Fruit fly (Drosophila melanogaster): ENCODE measurements around the gene CG12206.

Gene CG12206

dm6 chrX:3470467-3471079, 3.8 kb downstream of the CG12206 start:
- TF ChIP-seq sv (GFP tag; optimal IDR thresholded peaks at IDR 0.05): no peak
- no peak for TF ChIP-seq Rel (GFP tag; optimal IDR thresholded peaks at IDR 0.05)
- no peak for TF ChIP-seq Rel (tag; optimal IDR thresholded peaks at IDR 0.05)
- no peak for TF ChIP-seq CG9705 (GFP tag; optimal IDR thresholded peaks at IDR 0.05)
- TF ChIP-seq brk (GFP tag; optimal IDR thresholded peaks at IDR 0.05): no peak
- TF ChIP-seq lola (GFP tag; optimal IDR thresholded peaks at IDR 0.05): no peak
- no peak for TF ChIP-seq psq (GFP tag; optimal IDR thresholded peaks at IDR 0.05)

DNA sequence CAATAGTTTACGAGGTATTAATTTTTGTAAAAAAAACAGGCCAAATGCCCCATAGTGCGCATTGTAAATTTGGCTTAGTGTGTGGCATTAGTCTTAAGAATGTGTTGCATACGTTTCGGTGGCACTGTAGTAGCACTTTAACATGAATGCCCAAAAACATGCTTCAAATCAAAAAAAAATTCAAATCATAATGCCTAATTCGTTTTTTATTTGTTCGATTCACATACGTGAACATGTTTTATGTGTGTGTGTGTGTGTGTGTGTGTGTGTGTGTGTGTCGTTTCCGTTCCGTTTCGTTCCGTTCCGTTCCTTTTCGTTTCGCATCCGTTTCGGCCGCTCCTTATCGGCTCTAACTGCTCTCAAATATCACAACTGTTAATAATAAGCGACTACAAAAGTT, 8.8 kb downstream of the CG12206 start:
- TF ChIP-seq CG9705 (GFP tag; optimal IDR thresholded peaks at IDR 0.05) (no peak), Myc (optimal IDR thresholded peaks at IDR 0.05) (peak; percentile 56)

DNA sequence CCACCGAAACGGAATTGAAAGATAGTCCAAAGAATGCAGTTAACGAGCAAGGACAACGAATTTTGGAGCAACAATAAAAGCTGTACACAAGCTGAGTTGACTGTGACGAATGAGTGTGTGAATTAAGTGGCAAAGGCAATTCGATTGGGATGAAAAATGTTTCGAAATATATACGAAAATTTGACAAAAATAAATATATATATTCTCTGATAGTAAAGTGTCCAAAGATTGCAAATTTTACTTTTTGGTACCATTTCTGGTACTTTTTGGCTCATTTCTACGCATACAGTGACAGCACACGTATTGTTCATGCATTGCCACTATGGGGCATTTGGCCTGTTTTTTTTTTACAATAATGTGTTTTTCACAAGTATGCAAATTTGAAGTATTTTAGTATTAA, 10.4 kb downstream of the CG12206 start, which contains the start of gene CG16781:
Gene CG16781, minus strand, starts transcription at position 101 of the 400 bp plus-strand sequence.
- TF ChIP-seq sage (GFP tag; optimal IDR thresholded peaks at IDR 0.05): no peak
- TF ChIP-seq Jra (GFP tag; optimal IDR thresholded peaks at IDR 0.05): no peak
- TF ChIP-seq jim (GFP tag; optimal IDR thresholded peaks at IDR 0.05): no peak
- no peak for TF ChIP-seq Myc (optimal IDR thresholded peaks at IDR 0.05)
- TF ChIP-seq Dfd (GFP tag; optimal IDR thresholded peaks at IDR 0.05): no peak
- TF ChIP-seq h (GFP tag; optimal IDR thresholded peaks at IDR 0.05): no peak
- TF ChIP-seq Hr78 (GFP tag; optimal IDR thresholded peaks at IDR 0.05): no peak
- TF ChIP-seq Hnf4 (GFP tag; optimal IDR thresholded peaks at IDR 0.05): no peak
- TF ChIP-seq ey (GFP tag; optimal IDR thresholded peaks at IDR 0.05): no peak
- no peak for TF ChIP-seq GATAd (GFP tag; optimal IDR thresholded peaks at IDR 0.05)
- no peak for TF ChIP-seq brk (GFP tag; optimal IDR thresholded peaks at IDR 0.05)
- no peak for TF ChIP-seq psq (GFP tag; optimal IDR thresholded peaks at IDR 0.05)
- TF ChIP-seq dsf (GFP tag; optimal IDR thresholded peaks at IDR 0.05; ENCODE audit: borderline replicate concordance): no peak
- no peak for TF ChIP-seq Rel (GFP tag; optimal IDR thresholded peaks at IDR 0.05)
- TF ChIP-seq Rel (tag; optimal IDR thresholded peaks at IDR 0.05): no peak

DNA sequence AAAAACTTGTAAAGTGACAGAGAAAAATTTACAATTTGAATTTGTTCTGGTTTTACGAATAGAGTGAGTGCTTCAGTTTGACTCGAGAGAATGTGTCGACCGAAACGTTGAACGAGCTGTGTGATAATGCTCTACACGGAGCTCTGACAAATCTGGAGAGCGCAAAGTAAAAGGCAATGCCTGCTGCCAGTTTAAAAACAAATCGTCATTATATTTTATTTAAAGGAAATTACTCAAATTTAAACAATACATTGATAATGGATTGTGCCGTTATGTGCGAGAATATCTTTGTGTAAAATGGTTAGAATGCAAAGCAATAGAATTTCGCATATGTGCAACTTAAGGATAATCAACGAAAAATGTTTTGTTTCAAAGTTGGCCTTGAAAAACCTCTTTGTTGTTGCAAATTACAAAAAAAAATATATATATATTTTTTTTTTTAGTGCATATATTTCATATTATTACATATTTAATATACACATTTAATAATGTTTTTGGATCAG, 14.1 kb downstream of the CG12206 start, which contains the start of the genes CG16782 and CG10801:
Gene CG16782, minus strand, starts transcription at position 101 of the 503 bp plus-strand sequence.
Gene CG10801, plus strand, starts transcription at position 453 of the 503 bp plus-strand sequence.
- TF ChIP-seq Jra (GFP tag; optimal IDR thresholded peaks at IDR 0.05): no peak

dm6 chrX:3458491-3458890, 15.8 kb downstream of the CG12206 start:
- TF ChIP-seq dsf (GFP tag; optimal IDR thresholded peaks at IDR 0.05; ENCODE audit: borderline replicate concordance) (no peak), HLH106 (tag; optimal IDR thresholded peaks at IDR 0.05) (no peak), Rel (GFP tag; optimal IDR thresholded peaks at IDR 0.05) (no peak), Rel (tag; optimal IDR thresholded peaks at IDR 0.05) (no peak), Jra (GFP tag; optimal IDR thresholded peaks at IDR 0.05) (no peak), Mio (GFP tag; optimal IDR thresholded peaks at IDR 0.05) (no peak)

dm6 chrX:3457518-3457917, 16.8 kb downstream of the CG12206 start:
- TF ChIP-seq Jra (GFP tag; optimal IDR thresholded peaks at IDR 0.05) (no peak), HLH106 (tag; optimal IDR thresholded peaks at IDR 0.05) (no peak), rgr (GFP tag; optimal IDR thresholded peaks at IDR 0.05) (no peak)

DNA sequence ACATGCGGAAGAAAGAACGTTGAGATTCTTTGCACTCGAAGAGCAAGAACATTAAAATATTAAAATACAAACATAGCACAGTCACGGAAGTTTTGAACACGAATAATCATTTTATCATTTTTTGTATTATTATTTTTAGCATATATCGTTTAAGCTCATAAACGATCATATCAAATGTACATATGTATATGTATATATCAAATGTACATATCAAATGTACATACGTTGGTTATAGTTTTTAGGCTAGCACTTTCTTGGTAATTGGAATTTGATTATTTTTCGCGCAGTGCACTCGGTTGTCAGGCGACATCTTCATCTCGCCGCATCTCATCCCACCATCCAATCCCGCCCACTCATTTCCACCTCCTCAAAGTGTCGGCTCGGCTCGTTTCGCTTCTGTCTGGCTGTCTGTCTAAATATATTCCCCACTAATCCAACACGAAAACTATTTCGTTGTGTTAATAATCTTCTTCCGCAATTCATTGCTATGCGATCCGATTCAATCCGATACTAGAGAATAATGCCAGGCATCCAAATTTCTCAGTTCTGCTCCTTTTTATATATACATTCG, 18.8 kb downstream of the CG12206 start:
- no peak for TF ChIP-seq Jra (GFP tag; optimal IDR thresholded peaks at IDR 0.05)
- TF ChIP-seq sv (GFP tag; optimal IDR thresholded peaks at IDR 0.05): no peak
- no peak for TF ChIP-seq Hnf4 (GFP tag; optimal IDR thresholded peaks at IDR 0.05)
- TF ChIP-seq woc (GFP tag; optimal IDR thresholded peaks at IDR 0.05): no peak
- no peak for TF ChIP-seq Rel (GFP tag; optimal IDR thresholded peaks at IDR 0.05)
- no peak for TF ChIP-seq Rel (tag; optimal IDR thresholded peaks at IDR 0.05)
- TF ChIP-seq br (GFP tag; optimal IDR thresholded peaks at IDR 0.05): no peak

DNA sequence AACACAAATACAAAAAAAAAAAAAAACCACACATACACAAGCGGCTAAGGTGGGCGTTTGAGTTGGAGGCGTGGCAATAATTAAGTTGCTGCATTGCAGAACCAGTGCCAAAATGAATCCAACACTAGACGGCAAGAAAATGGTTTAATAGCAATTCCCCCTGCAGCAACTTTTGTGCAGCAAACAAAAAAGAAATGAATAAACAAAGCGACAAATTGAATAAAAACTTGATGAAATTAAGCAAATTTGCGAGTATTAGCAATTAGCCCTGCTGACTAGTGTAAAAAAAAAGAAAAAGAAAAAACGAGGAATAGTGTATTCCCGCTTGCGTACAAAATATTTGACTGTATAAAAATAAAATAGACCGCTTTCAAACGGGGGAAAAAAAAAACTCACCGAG, 19.6 kb downstream of the CG12206 start:
- TF ChIP-seq ey (GFP tag; optimal IDR thresholded peaks at IDR 0.05) (no peak), h (GFP tag; optimal IDR thresholded peaks at IDR 0.05) (no peak), CG9705 (GFP tag; optimal IDR thresholded peaks at IDR 0.05) (no peak), foxo (GFP tag; optimal IDR thresholded peaks at IDR 0.05) (no peak), Dif (GFP tag; optimal IDR thresholded peaks at IDR 0.05; ENCODE audit: partially characterized antibody) (no peak), brk (GFP tag; optimal IDR thresholded peaks at IDR 0.05) (no peak)
